Worm (Caenorhabditis elegans) whole organism, L1 larva: Measurements from ENCODE around the gene del-2.
A peak's percentile ranks its signal among the peaks of the same experiment; 100 is the strongest.

Experiments used
- C16A3.4 ChIP-seq: fragments of 150-350 bp; optimal IDR thresholded peaks from 2 replicates; lab custom pipeline; 2014; ENCODE audit warnings: missing biosample characterization, missing genetic modification characterization
- Y116A8C.19 ChIP-seq: sonication (generic microtip); optimal IDR thresholded peaks from 2 replicates; lab custom pipeline; 2016; ENCODE audit warnings: missing compliant biosample characterization, missing genetic modification characterization, borderline replicate concordance
- aha-1 ChIP-seq: fragments of 150-350 bp; optimal IDR thresholded peaks from 2 replicates; lab custom pipeline; 2014; ENCODE audit warnings: missing biosample characterization, missing genetic modification characterization
- blmp-1 ChIP-seq: fragments of 150-350 bp; optimal IDR thresholded peaks from 2 replicates; lab custom pipeline; 2014; ENCODE audit warnings: missing biosample characterization, missing genetic modification characterization
- ceh-63 ChIP-seq: fragments of 200-800 bp; sonication (Bioruptor generic); optimal IDR thresholded peaks from 2 replicates; lab custom pipeline; 2018; ENCODE audit warnings: mild to moderate bottlenecking, missing genetic modification characterization, missing compliant biosample characterization
- ces-1 ChIP-seq: fragments of 150-350 bp; optimal IDR thresholded peaks from 2 replicates; lab custom pipeline; 2014; ENCODE audit warnings: missing biosample characterization, missing genetic modification reagents, missing genetic modification characterization
- dpl-1 ChIP-seq, 3 experiments: fragments of 150-350 bp in 2 of 3; sonication (generic microtip) in 1 of 3; optimal IDR thresholded peaks; 2 replicates each; lab custom pipeline; 2014 to 2017; ENCODE audit warnings: missing biosample characterization in 3 of 3, missing genetic modification characterization in 3 of 3, missing genetic modification reagents in 3 of 3
- dsc-1 ChIP-seq: sonication (generic microtip); optimal IDR thresholded peaks from 2 replicates; lab custom pipeline; 2016; ENCODE audit warnings: mild to moderate bottlenecking, missing genetic modification characterization, missing compliant biosample characterization
- efl-3 ChIP-seq: fragments of 200-800 bp; sonication (Bioruptor generic); optimal IDR thresholded peaks from 2 replicates; lab custom pipeline; 2018; ENCODE audit warnings: mild to moderate bottlenecking, missing genetic modification characterization, missing compliant biosample characterization
- egl-13 ChIP-seq: sonication (generic microtip); optimal IDR thresholded peaks from 2 replicates; lab custom pipeline; 2016; ENCODE audit warnings: missing genotype, missing genetic modification reagents, missing genetic modification characterization, missing compliant biosample characterization
- elt-2 ChIP-seq: sonication (generic microtip); optimal IDR thresholded peaks from 2 replicates; lab custom pipeline; 2016; ENCODE audit warnings: missing genetic modification characterization, mild to moderate bottlenecking, inconsistent platforms, missing compliant biosample characterization, missing genetic modification reagents
- elt-3 ChIP-seq, 6 experiments: fragments of 150-350 bp in 1 of 6; sonication (generic microtip); optimal IDR thresholded peaks; 2 replicates each; lab custom pipeline; 2017 to 2018; ENCODE audit warnings: missing biosample characterization in 6 of 6, missing genetic modification characterization in 6 of 6, inconsistent platforms in 1 of 6
- ets-5 ChIP-seq: fragments of 200-800 bp; sonication (Bioruptor generic); IDR thresholded peaks from 2 replicates; pipeline ENCODE4 v1.3.6; 2022; ENCODE audit warnings: missing genetic modification characterization, missing compliant biosample characterization
- fkh-10 ChIP-seq: sonication (generic microtip); optimal IDR thresholded peaks from 2 replicates; lab custom pipeline; 2017; ENCODE audit warnings: missing biosample characterization, missing genetic modification reagents, missing genetic modification characterization
- fkh-8 ChIP-seq: sonication (generic microtip); optimal IDR thresholded peaks from 2 replicates; lab custom pipeline; 2016; ENCODE audit warnings: mild to moderate bottlenecking, missing genetic modification characterization, missing compliant biosample characterization
- grh-1 ChIP-seq: fragments of 200-800 bp; sonication (Bioruptor generic); IDR thresholded peaks from 2 replicates; pipeline ENCODE4 v1.3.6; 2022; ENCODE audit warnings: missing genetic modification reagents, missing genetic modification characterization, missing compliant biosample characterization
- irx-1 ChIP-seq: sonication (generic microtip); optimal IDR thresholded peaks from 2 replicates; lab custom pipeline; 2016; ENCODE audit warnings: missing genetic modification characterization, missing compliant biosample characterization
- lin-13 ChIP-seq: fragments of 150-350 bp; optimal IDR thresholded peaks from 2 replicates; lab custom pipeline; 2014; ENCODE audit warnings: missing biosample characterization, missing genetic modification reagents, missing genetic modification characterization
- lin-14 ChIP-seq: fragments of 200-800 bp; sonication (Bioruptor generic); optimal IDR thresholded peaks from 2 replicates; lab custom pipeline; 2018; ENCODE audit warnings: mild to moderate bottlenecking, missing genetic modification characterization, moderate library complexity, missing compliant biosample characterization
- lin-35 ChIP-seq, 2 experiments: fragments of 150-350 bp; optimal IDR thresholded peaks; 2 replicates each; lab custom pipeline; 2014; ENCODE audit warnings: missing biosample characterization in 2 of 2, missing genetic modification characterization in 2 of 2, missing genetic modification reagents in 2 of 2
- lir-3 ChIP-seq: sonication (generic microtip); optimal IDR thresholded peaks from 2 replicates; lab custom pipeline; 2016; ENCODE audit warnings: mild to moderate bottlenecking, missing genetic modification characterization, moderate library complexity, missing compliant biosample characterization; ENCODE audit not compliant: poor library complexity
- lsy-2 ChIP-seq, 2 experiments: fragments of 150-350 bp; optimal IDR thresholded peaks; 2 replicates each; lab custom pipeline; 2014; ENCODE audit warnings: missing biosample characterization in 2 of 2, missing genetic modification characterization in 2 of 2
- mdl-1 ChIP-seq, 2 experiments: fragments of 150-350 bp; optimal IDR thresholded peaks; 2 replicates each; lab custom pipeline; 2014 to 2017; ENCODE audit warnings: missing biosample characterization in 2 of 2, missing genetic modification characterization in 2 of 2, inconsistent platforms in 1 of 2
- mep-1 ChIP-seq: fragments of 150-350 bp; optimal IDR thresholded peaks from 2 replicates; lab custom pipeline; 2014; ENCODE audit warnings: missing biosample characterization, missing genetic modification characterization
- nhr-19 ChIP-seq: fragments of 200-800 bp; sonication (Bioruptor generic); conservative IDR thresholded peaks from 2 replicates; pipeline ENCODE4 v1.3.6; 2022; ENCODE audit warnings: missing genetic modification characterization, missing compliant biosample characterization
- nhr-20 ChIP-seq: sonication (generic microtip); optimal IDR thresholded peaks from 2 replicates; lab custom pipeline; 2016; ENCODE audit warnings: mild to moderate bottlenecking, missing genetic modification characterization, missing compliant biosample characterization
- nhr-47 ChIP-seq: sonication (generic microtip); optimal IDR thresholded peaks from 2 replicates; lab custom pipeline; 2016; ENCODE audit warnings: mild to moderate bottlenecking, missing genetic modification characterization, moderate library complexity, missing compliant biosample characterization
- nhr-71 ChIP-seq: sonication (generic microtip); optimal IDR thresholded peaks from 2 replicates; lab custom pipeline; 2016; ENCODE audit warnings: mild to moderate bottlenecking, missing genetic modification characterization, moderate library complexity, missing compliant biosample characterization
- nhr-85 ChIP-seq: sonication (generic microtip); peaks from one replicate; lab custom pipeline; 2016; ENCODE audit warnings: missing genetic modification characterization, inconsistent platforms, missing compliant biosample characterization
- nhr-90 ChIP-seq: sonication (generic microtip); optimal IDR thresholded peaks from 2 replicates; lab custom pipeline; 2016; ENCODE audit warnings: mild to moderate bottlenecking, missing genetic modification characterization, missing compliant biosample characterization; ENCODE audit not compliant: poor library complexity
- pag-3 ChIP-seq: sonication (generic microtip); optimal IDR thresholded peaks from 2 replicates; lab custom pipeline; 2017; ENCODE audit warnings: missing genetic modification characterization, mild to moderate bottlenecking, missing compliant biosample characterization, antibody characterized with exemption, borderline replicate concordance; ENCODE audit not compliant: insufficient read depth
- snu-23 ChIP-seq: sonication (generic microtip); optimal IDR thresholded peaks from 2 replicates; lab custom pipeline; 2016; ENCODE audit warnings: missing genetic modification characterization, missing compliant biosample characterization
- sox-4 ChIP-seq: sonication (generic microtip); optimal IDR thresholded peaks from 2 replicates; lab custom pipeline; 2016; ENCODE audit warnings: missing genetic modification characterization, missing compliant biosample characterization
- sptf-1 ChIP-seq: fragments of 150-350 bp; optimal IDR thresholded peaks from 2 replicates; lab custom pipeline; 2014; ENCODE audit warnings: missing biosample characterization, missing genetic modification characterization
- tbx-2 ChIP-seq: sonication (generic microtip); optimal IDR thresholded peaks from 2 replicates; lab custom pipeline; 2016; ENCODE audit warnings: missing genetic modification characterization, missing compliant biosample characterization
- tlp-1 ChIP-seq: fragments of 150-350 bp; optimal IDR thresholded peaks from 2 replicates; lab custom pipeline; 2014; ENCODE audit warnings: missing biosample characterization, missing genetic modification characterization
- unc-30 ChIP-seq: sonication (generic microtip); optimal IDR thresholded peaks from 2 replicates; lab custom pipeline; 2017; ENCODE audit warnings: missing biosample characterization, missing genetic modification characterization
- xbp-1 ChIP-seq: sonication (generic microtip); optimal IDR thresholded peaks from 2 replicates; lab custom pipeline; 2016; ENCODE audit warnings: missing genetic modification characterization, missing compliant biosample characterization
- ztf-4 ChIP-seq: fragments of 150-350 bp; optimal IDR thresholded peaks from 2 replicates; lab custom pipeline; 2014; ENCODE audit warnings: missing biosample characterization, missing genetic modification characterization

Gene del-2

ce11 chrIV:9675572-9675971 is 33.7 kb upstream of the del-2 start, which contains the start of gene nhr-34:
TSS of gene nhr-34 (minus strand) at chrIV:9675672.
- TF ChIP-seq nhr-19 (GFP tag; lab: Robert Waterston, UW): no peak
- TF ChIP-seq lsy-2 (tag; optimal IDR thresholded peaks at IDR 0.05; lab: Kevin White, UChicago): peak in 1 of 2 experiments; percentile 10
- no peak for TF ChIP-seq unc-30 (tag; lab: Kevin White, UChicago)
- TF ChIP-seq lin-14 (GFP tag; lab: Kevin White, UChicago): peak; percentile 19
- no peak for TF ChIP-seq Y116A8C.19 (tag; lab: Kevin White, UChicago)
- no peak for TF ChIP-seq ceh-63
- TF ChIP-seq sptf-1 (tag; lab: Kevin White, UChicago): no peak
- peak; percentile 8 for TF ChIP-seq blmp-1
- no peak for TF ChIP-seq ets-5 (GFP tag; lab: Robert Waterston, UW)

ce11 chrIV:9673683-9674336 is 32.0 kb upstream of the del-2 start:
- TF ChIP-seq nhr-20 (tag; lab: Kevin White, UChicago) (peak; percentile 87), tlp-1 (tag; lab: Kevin White, UChicago) (no peak), aha-1 (tag; lab: Kevin White, UChicago) (no peak), nhr-85 (peak; percentile 82), irx-1 (tag; lab: Kevin White, UChicago) (no peak), nhr-71 (tag; lab: Kevin White, UChicago) (peak; percentile 60), nhr-47 (peak; percentile 42), dsc-1 (tag; lab: Kevin White, UChicago) (peak; percentile 65), egl-13 (tag; lab: Kevin White, UChicago) (peak; percentile 38), fkh-10 (GFP tag; lab: Kevin White, UChicago) (peak; percentile 57), sox-4 (peak; percentile 34), lin-14 (GFP tag; lab: Kevin White, UChicago) (peak; percentile 53), fkh-8 (tag; lab: Kevin White, UChicago) (peak; percentile 86)
- TF ChIP-seq, all 84 proteins: peak for 10

ce11 chrIV:9673206-9673605 is 31.4 kb upstream of the del-2 start:
- peak; percentile 30 for TF ChIP-seq blmp-1
- TF ChIP-seq nhr-85: peak; percentile 59
- TF ChIP-seq lin-35 (GFP tag; optimal IDR thresholded peaks at IDR 0.05; lab: Kevin White, UChicago): no peak

- peak in 1 of 2 experiments; percentile 63 for TF ChIP-seq lin-35 (GFP tag; optimal IDR thresholded peaks at IDR 0.05; lab: Kevin White, UChicago)
- TF ChIP-seq blmp-1: peak; percentile 90
- TF ChIP-seq lin-13: no peak
- TF ChIP-seq nhr-47: peak; percentile 52
- peak; percentile 77 for TF ChIP-seq nhr-90 (tag; lab: Kevin White, UChicago)
- TF ChIP-seq grh-1 (GFP tag; lab: Robert Waterston, UW): peak; percentile 38; the same call in 1 of the 2 replicates
- peak; percentile 95 for TF ChIP-seq nhr-20 (tag; lab: Kevin White, UChicago)
- TF ChIP-seq tbx-2 (tag; lab: Kevin White, UChicago): peak; percentile 35
- peak; percentile 3 for TF ChIP-seq xbp-1 (tag; lab: Kevin White, UChicago)
- no peak for TF ChIP-seq pag-3 (tag; lab: Kevin White, UChicago)
- peak in 1 of 2 experiments; percentile 41 for TF ChIP-seq mdl-1 (tag; optimal IDR thresholded peaks at IDR 0.05; lab: Kevin White, UChicago)
- TF ChIP-seq mep-1: peak; percentile 43
- TF ChIP-seq ces-1 (GFP tag; lab: Kevin White, UChicago): no peak
- peak in 2 of 6 experiments; percentile 80 for TF ChIP-seq elt-3 (tag; optimal IDR thresholded peaks at IDR 0.05; lab: Kevin White, UChicago)
- peak; percentile 83 for TF ChIP-seq nhr-71 (tag; lab: Kevin White, UChicago)
- no peak for TF ChIP-seq irx-1 (tag; lab: Kevin White, UChicago)
- peak; percentile 73 for TF ChIP-seq lin-14 (GFP tag; lab: Kevin White, UChicago)
- peak; percentile 69 to 82 for TF ChIP-seq lsy-2 (tag; optimal IDR thresholded peaks at IDR 0.05; lab: Kevin White, UChicago)
- TF ChIP-seq C16A3.4: peak; percentile 22
- no peak for TF ChIP-seq elt-2
- TF ChIP-seq ztf-4 (tag; lab: Kevin White, UChicago): peak; percentile 18
- no peak for TF ChIP-seq lir-3 (tag; lab: Kevin White, UChicago)
- peak; percentile 80 for TF ChIP-seq snu-23 (GFP tag; lab: Kevin White, UChicago)
- TF ChIP-seq efl-3 (GFP tag; lab: Kevin White, UChicago): peak; percentile 32
- peak; percentile 21; the same call in 1 of the 2 replicates for TF ChIP-seq nhr-19 (GFP tag; lab: Robert Waterston, UW)
- TF ChIP-seq dpl-1 (GFP tag; optimal IDR thresholded peaks at IDR 0.05; lab: Kevin White, UChicago): peak in 1 of 3 experiments; percentile 21
- TF ChIP-seq nhr-85: peak; percentile 96
These were observed 30.6 kb upstream of the del-2 start for ce11 chrIV:9672434-9672833.
